Fruit fly (Drosophila melanogaster) whole organism, embryonic: ENCODE results near the gene CG16854.

ENCODE experiments used
- Ada2b ChIP-seq: fragments of 200-800 bp; sonication (Bioruptor generic); IDR thresholded peaks from 2 replicates; pipeline ENCODE4 v1.3.6; 2022; ENCODE audit warnings: missing biosample characterization, missing genetic modification characterization
- Atf3 ChIP-seq: fragments of 200-800 bp; sonication (Bioruptor generic); optimal IDR thresholded peaks from 3 replicates; lab custom pipeline; 2016; ENCODE audit warnings: missing biosample characterization, missing genetic modification characterization
- BtbVII ChIP-seq: fragments of 200-800 bp; sonication (Bioruptor generic); optimal IDR thresholded peaks from 3 replicates; lab custom pipeline; 2017; ENCODE audit warnings: missing biosample characterization, mild to moderate bottlenecking, missing genetic modification characterization
- CG11085 ChIP-seq: fragments of 200-800 bp; sonication (Bioruptor generic); IDR thresholded peaks from 2 replicates; pipeline ENCODE4 v1.3.6; 2022; ENCODE audit warnings: missing biosample characterization, missing genetic modification characterization
- CG11696 ChIP-seq: fragments of 200-800 bp; sonication (Bioruptor generic); IDR thresholded peaks from 2 replicates; pipeline ENCODE4 v1.3.6; 2022; ENCODE audit warnings: missing biosample characterization, missing genetic modification characterization
- CG12071 ChIP-seq: fragments of 200-800 bp; sonication (Bioruptor generic); optimal IDR thresholded peaks from 3 replicates; lab custom pipeline; 2018; ENCODE audit warnings: missing biosample characterization, mild to moderate bottlenecking, missing genetic modification characterization
- CG12659 ChIP-seq: fragments of 200-800 bp; sonication (Bioruptor generic); optimal IDR thresholded peaks from 3 replicates; lab custom pipeline; 2017; ENCODE audit warnings: mild to moderate bottlenecking, missing biosample characterization, missing genetic modification reagents, missing genetic modification characterization
- CG13894 ChIP-seq: fragments of 200-800 bp; sonication (Bioruptor generic); optimal IDR thresholded peaks from 3 replicates; lab custom pipeline; 2018; ENCODE audit warnings: missing biosample characterization, mild to moderate bottlenecking, missing genetic modification characterization, moderate library complexity
- CG14710 ChIP-seq: fragments of 200-800 bp; sonication (Bioruptor generic); optimal IDR thresholded peaks from 3 replicates; lab custom pipeline; 2019; ENCODE audit warnings: missing biosample characterization, mild to moderate bottlenecking, missing genetic modification characterization, moderate library complexity
- CG14860 ChIP-seq: fragments of 200-800 bp; sonication (Bioruptor generic); IDR thresholded peaks from 3 replicates; pipeline ENCODE4 v1.3.6; 2022; ENCODE audit warnings: missing biosample characterization, missing genetic modification characterization; ENCODE audit not compliant: partially characterized antibody
- CG17802 ChIP-seq: fragments of 200-800 bp; sonication (Bioruptor generic); optimal IDR thresholded peaks from 2 replicates; lab custom pipeline; 2018; ENCODE audit warnings: missing biosample characterization, mild to moderate bottlenecking, missing genetic modification characterization, moderate library complexity
- CG2120 ChIP-seq: fragments of 200-800 bp; sonication (Bioruptor generic); optimal IDR thresholded peaks from 3 replicates; lab custom pipeline; 2016; ENCODE audit warnings: missing biosample characterization, missing genetic modification characterization
- CG3163 ChIP-seq: fragments of 200-800 bp; sonication (Bioruptor generic); optimal IDR thresholded peaks from 3 replicates; lab custom pipeline; 2016; ENCODE audit warnings: missing biosample characterization, missing genetic modification characterization
- CG32767 ChIP-seq: fragments of 200-800 bp; sonication (Bioruptor generic); IDR thresholded peaks from 2 replicates; pipeline ENCODE4 v1.3.6; 2022; ENCODE audit warnings: missing biosample characterization, missing genetic modification characterization
- CG33557 ChIP-seq: fragments of 200-800 bp; sonication (Bioruptor generic); optimal IDR thresholded peaks from 2 replicates; lab custom pipeline; 2019; ENCODE audit warnings: missing biosample characterization, mild to moderate bottlenecking, missing genetic modification characterization, moderate library complexity
- CG34224 ChIP-seq: fragments of 200-800 bp; sonication (Bioruptor generic); IDR thresholded peaks from 3 replicates; pipeline ENCODE4 v1.3.6; 2022; ENCODE audit warnings: missing biosample characterization, missing genetic modification characterization; ENCODE audit not compliant: partially characterized antibody
- CG3995 ChIP-seq: fragments of 200-800 bp; sonication (Bioruptor generic); optimal IDR thresholded peaks from 3 replicates; lab custom pipeline; 2016; ENCODE audit warnings: missing biosample characterization, missing genetic modification characterization
- CG4820 ChIP-seq: fragments of 200-800 bp; sonication (Bioruptor generic); optimal IDR thresholded peaks from 3 replicates; lab custom pipeline; 2016; ENCODE audit warnings: missing biosample characterization, missing genetic modification characterization
- CG6765 ChIP-seq: fragments of 200-800 bp; sonication (Bioruptor generic); optimal IDR thresholded peaks from 3 replicates; lab custom pipeline; 2017; ENCODE audit warnings: missing biosample characterization, mild to moderate bottlenecking, missing genetic modification characterization
- CG8281 ChIP-seq: fragments of 200-800 bp; sonication (Bioruptor generic); optimal IDR thresholded peaks from 2 replicates; lab custom pipeline; 2018; ENCODE audit warnings: missing biosample characterization, mild to moderate bottlenecking, missing genetic modification characterization, moderate library complexity
- CG8359 ChIP-seq: fragments of 200-800 bp; sonication (Bioruptor generic); optimal IDR thresholded peaks from 2 replicates; lab custom pipeline; 2017; ENCODE audit warnings: missing biosample characterization, mild to moderate bottlenecking, missing genetic modification characterization, borderline replicate concordance
- CG8765 ChIP-seq: fragments of 200-800 bp; sonication (Bioruptor generic); IDR thresholded peaks from 2 replicates; pipeline ENCODE4 v1.3.6; 2022; ENCODE audit warnings: missing biosample characterization, missing genetic modification characterization
- CoRest ChIP-seq: fragments of 200-800 bp; sonication (Bioruptor generic); optimal IDR thresholded peaks from 3 replicates; lab custom pipeline; 2018; ENCODE audit warnings: missing biosample characterization, mild to moderate bottlenecking, missing genetic modification characterization, moderate library complexity
- Dip3 ChIP-seq: fragments of 200-800 bp; sonication (Bioruptor generic); optimal IDR thresholded peaks from 3 replicates; lab custom pipeline; 2016; ENCODE audit warnings: missing biosample characterization, missing genetic modification characterization
- Kr ChIP-seq: fragments of 200-800 bp; sonication (Bioruptor generic); optimal IDR thresholded peaks from 2 replicates; lab custom pipeline; 2017; ENCODE audit warnings: missing biosample characterization, mild to moderate bottlenecking, missing genetic modification characterization
- Med ChIP-seq: fragments of 200-800 bp; sonication (Bioruptor generic); peaks from one replicate; lab custom pipeline; 2016; ENCODE audit warnings: missing biosample characterization, missing genetic modification characterization, mild to moderate bottlenecking, inconsistent platforms, moderate library complexity
- NC2β ChIP-seq: fragments of 200-800 bp; sonication (Bioruptor generic); optimal IDR thresholded peaks from 2 replicates; lab custom pipeline; 2016; ENCODE audit warnings: missing biosample characterization, missing genetic modification characterization
- Side ChIP-seq: fragments of 200-800 bp; sonication (Bioruptor generic); optimal IDR thresholded peaks from 2 replicates; lab custom pipeline; 2016; ENCODE audit warnings: missing biosample characterization, missing genetic modification characterization
- TFAM ChIP-seq: fragments of 200-800 bp; sonication (Bioruptor generic); optimal IDR thresholded peaks from 2 replicates; lab custom pipeline; 2017; ENCODE audit warnings: missing biosample characterization, missing genetic modification characterization, inconsistent platforms
- Xbp1 ChIP-seq: fragments of 200-800 bp; sonication (Bioruptor generic); optimal IDR thresholded peaks from 3 replicates; lab custom pipeline; 2016; ENCODE audit warnings: missing biosample characterization, mild to moderate bottlenecking, missing genetic modification characterization
- bbx ChIP-seq: fragments of 200-800 bp; sonication (Bioruptor generic); IDR thresholded peaks from 2 replicates; pipeline ENCODE4 v1.3.6; 2022; ENCODE audit warnings: missing biosample characterization, missing genetic modification characterization; ENCODE audit not compliant: partially characterized antibody
- btn ChIP-seq: fragments of 200-800 bp; sonication (Bioruptor generic); optimal IDR thresholded peaks from 2 replicates; lab custom pipeline; 2016; ENCODE audit warnings: missing biosample characterization, missing genetic modification characterization
- chn ChIP-seq: fragments of 200-800 bp; sonication (Bioruptor generic); optimal IDR thresholded peaks from 2 replicates; lab custom pipeline; 2016; ENCODE audit warnings: missing biosample characterization, missing genetic modification characterization
- dmrt11E ChIP-seq: fragments of 200-800 bp; sonication (Bioruptor generic); optimal IDR thresholded peaks from 3 replicates; lab custom pipeline; 2018; ENCODE audit warnings: missing biosample characterization, mild to moderate bottlenecking, missing genetic modification characterization, moderate library complexity
- ftz-f1 ChIP-seq: fragments of 200-800 bp; sonication (Bioruptor generic); optimal IDR thresholded peaks from 2 replicates; lab custom pipeline; 2016; ENCODE audit warnings: missing biosample characterization, missing genetic modification characterization
- grn ChIP-seq: fragments of 200-800 bp; sonication (Bioruptor generic); optimal IDR thresholded peaks from 3 replicates; lab custom pipeline; 2017; ENCODE audit warnings: missing biosample characterization, missing genetic modification characterization
- gsb ChIP-seq: fragments of 200-800 bp; sonication (Bioruptor generic); IDR thresholded peaks from 2 replicates; pipeline ENCODE4 v1.3.6; 2022; ENCODE audit warnings: missing biosample characterization, missing genetic modification characterization
- gsb-n ChIP-seq: fragments of 200-800 bp; sonication (Bioruptor generic); optimal IDR thresholded peaks from 3 replicates; lab custom pipeline; 2018; ENCODE audit warnings: missing biosample characterization, mild to moderate bottlenecking, missing genetic modification characterization
- gt ChIP-seq: fragments of 200-800 bp; sonication (Bioruptor generic); IDR thresholded peaks from 2 replicates; pipeline ENCODE4 v1.3.6; 2022; ENCODE audit warnings: missing biosample characterization, missing genetic modification characterization
- lmd ChIP-seq: fragments of 200-800 bp; sonication (Bioruptor generic); IDR thresholded peaks from 2 replicates; pipeline ENCODE4 v1.3.6; 2022; ENCODE audit warnings: missing biosample characterization, missing genetic modification characterization
- lola ChIP-seq, 3 experiments: fragments of >200 bp in 2 of 3; fragments of 200-800 bp in 1 of 3; sonication (Bioruptor generic) in 1 of 3; optimal IDR thresholded peaks; 2 replicates each; lab custom pipeline; 2017 to 2019; ENCODE audit warnings: missing biosample characterization in 3 of 3, missing genetic modification characterization in 3 of 3, mild to moderate bottlenecking in 1 of 3, moderate library complexity in 1 of 3
- mam ChIP-seq: fragments of 200-800 bp; sonication (Bioruptor generic); optimal IDR thresholded peaks from 3 replicates; lab custom pipeline; 2016; ENCODE audit warnings: missing biosample characterization, missing genetic modification characterization
- peb ChIP-seq: fragments of 200-800 bp; sonication (Bioruptor generic); IDR thresholded peaks from 2 replicates; pipeline ENCODE4 v1.3.6; 2022; ENCODE audit warnings: missing biosample characterization, missing genetic modification characterization
- pfk ChIP-seq: fragments of 200-800 bp; sonication (Bioruptor generic); optimal IDR thresholded peaks from 2 replicates; lab custom pipeline; 2018; ENCODE audit warnings: missing biosample characterization, mild to moderate bottlenecking, missing genetic modification characterization, moderate library complexity
- psq ChIP-seq: fragments of 200-800 bp; sonication (Bioruptor generic); optimal IDR thresholded peaks from 2 replicates; lab custom pipeline; 2017; ENCODE audit warnings: missing biosample characterization, missing genetic modification characterization
- repo ChIP-seq: fragments of 200-800 bp; sonication (Bioruptor generic); optimal IDR thresholded peaks from 2 replicates; lab custom pipeline; 2016; ENCODE audit warnings: missing biosample characterization, missing genetic modification characterization
- sr ChIP-seq: fragments of 200-800 bp; sonication (Bioruptor generic); IDR thresholded peaks from 3 replicates; pipeline ENCODE4 v1.3.6; 2022; ENCODE audit warnings: missing biosample characterization, missing genetic modification characterization
- stwl ChIP-seq: fragments of 200-800 bp; sonication (Bioruptor generic); optimal IDR thresholded peaks from 3 replicates; lab custom pipeline; 2018; ENCODE audit warnings: missing biosample characterization, mild to moderate bottlenecking, missing genetic modification characterization, moderate library complexity
- vnd ChIP-seq: fragments of 200-800 bp; sonication (Bioruptor generic); IDR thresholded peaks from 3 replicates; pipeline ENCODE4 v1.3.6; 2022; ENCODE audit warnings: missing biosample characterization, missing genetic modification characterization; ENCODE audit not compliant: partially characterized antibody
- yki ChIP-seq: fragments of >200 bp; optimal IDR thresholded peaks from 3 replicates; lab custom pipeline; 2018
- zfh2 ChIP-seq: fragments of 200-800 bp; sonication (Bioruptor generic); optimal IDR thresholded peaks from 2 replicates; lab custom pipeline; 2016; ENCODE audit warnings: missing biosample characterization, missing genetic modification characterization

Gene CG16854

DNA sequence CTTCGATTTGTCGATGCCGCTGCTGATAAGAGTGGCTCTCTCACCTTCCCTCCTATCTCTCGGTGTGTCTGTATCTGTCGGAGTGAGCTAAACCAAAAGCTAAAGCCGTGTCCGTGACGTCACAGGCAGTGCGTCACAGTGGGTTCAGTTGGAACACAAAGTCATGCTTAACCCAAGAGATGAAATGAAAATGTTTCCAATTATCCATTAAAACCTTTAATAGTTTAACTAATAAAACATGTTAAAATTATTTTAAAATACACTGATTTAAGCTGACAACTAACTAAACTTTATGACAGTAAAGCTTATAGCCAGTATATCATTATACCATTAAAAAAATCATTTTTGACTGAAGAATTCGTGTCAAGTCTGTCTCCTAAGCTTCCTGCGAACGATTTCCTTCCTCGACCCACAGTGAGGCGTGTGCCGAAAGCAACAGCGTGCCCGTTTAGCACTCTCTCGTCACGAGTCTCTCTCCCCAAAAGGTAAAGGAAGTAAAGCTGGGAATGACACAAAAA, 26.5 kb downstream of the CG16854 start, which contains the start of gene Idua (continued):
- TF ChIP-seq lola (GFP tag; optimal IDR thresholded peaks at IDR 0.05; lab: Kevin White, UChicago) (peak in 1 of 3 experiments; percentile 36), yki (lab: Kevin White, UChicago) (no peak), zfh2 (peak; percentile 20), CG32767 (GFP tag; lab: Robert Waterston, UW) (peak; percentile 41; the same call in 1 of the 2 replicates), Xbp1 (GFP tag; lab: Kevin White, UChicago) (peak; percentile 61), pfk (no peak), psq (GFP tag; lab: Kevin White, UChicago) (peak; percentile 37), CG12071 (GFP tag; lab: Kevin White, UChicago) (no peak), CG2120 (GFP tag; lab: Kevin White, UChicago) (peak; percentile 79), sr (no peak), chn (no peak), CG13894 (tag; lab: Kevin White, UChicago) (peak; percentile 22), CG3995 (no peak), lmd (GFP tag; lab: Robert Waterston, UW) (peak; percentile 49), stwl (tag; lab: Kevin White, UChicago) (no peak), NC2β (GFP tag; lab: Kevin White, UChicago) (no peak), vnd (no peak), peb (GFP tag; lab: Robert Waterston, UW) (peak; percentile 61), BtbVII (GFP tag; lab: Kevin White, UChicago) (peak; percentile 80), dmrt11E (peak; percentile 33), CG3163 (GFP tag; lab: Kevin White, UChicago) (no peak), CG11085 (GFP tag; lab: Robert Waterston, UW) (no peak; the same call in 1 of the 2 replicates), bbx (GFP tag; lab: Robert Waterston, UW) (no peak), mam (GFP tag; lab: Kevin White, UChicago) (peak; percentile 38), grn (peak; percentile 38), CG6765 (peak; percentile 72), btn (no peak), gsb-n (no peak), ftz-f1 (GFP tag; lab: Kevin White, UChicago) (no peak), CG14710 (tag; lab: Kevin White, UChicago) (peak; percentile 48), CG34224 (GFP tag; lab: Robert Waterston, UW) (no peak), CG33557 (GFP tag; lab: Kevin White, UChicago) (no peak), Med (peak; percentile 82), CG4820 (GFP tag; lab: Kevin White, UChicago) (peak; percentile 52), CG12659 (GFP tag; lab: Kevin White, UChicago) (peak; percentile 83), repo (GFP tag; lab: Kevin White, UChicago) (no peak), Kr (GFP tag; lab: Kevin White, UChicago) (no peak), CG14860 (GFP tag; lab: Robert Waterston, UW) (no peak), Dip3 (GFP tag; lab: Kevin White, UChicago) (peak; percentile 57), CG8281 (tag; lab: Kevin White, UChicago) (peak; percentile 31), TFAM (no peak), CG8359 (GFP tag; lab: Kevin White, UChicago) (no peak), Side (no peak), CG17802 (no peak), CG8765 (GFP tag; lab: Robert Waterston, UW) (no peak), Ada2b (peak; percentile 53; the same call in 1 of the 2 replicates), gsb (GFP tag; lab: Robert Waterston, UW) (peak; percentile 40; the same call in 1 of the 2 replicates), CG11696 (0 out of 2 replicates have a peak, but pooled peaks have one; percentile 33), Atf3 (peak; percentile 36), gt (GFP tag; lab: Robert Waterston, UW) (no peak), CoRest (tag; lab: Kevin White, UChicago) (peak; percentile 81)
